Fruit fly (Drosophila melanogaster) whole organism, pupa: ENCODE results near the gene CG33985.

Experiments used
- CG32121 ChIP-seq: fragments of 200-800 bp; sonication (Bioruptor generic); IDR thresholded peaks from 2 replicates; pipeline ENCODE4 v1.3.6; 2022; ENCODE audit warnings: missing biosample characterization, missing genetic modification characterization
- CG34367 ChIP-seq: fragments of 200-800 bp; sonication (Bioruptor generic); optimal IDR thresholded peaks from 2 replicates; lab custom pipeline; 2018; ENCODE audit warnings: missing biosample characterization, mild to moderate bottlenecking, missing genetic modification characterization
- Snoo ChIP-seq: fragments of 200-800 bp; sonication (Bioruptor generic); optimal IDR thresholded peaks from 3 replicates; lab custom pipeline; 2017; ENCODE audit warnings: missing biosample characterization, mild to moderate bottlenecking, missing genetic modification characterization, inconsistent platforms

DNA sequence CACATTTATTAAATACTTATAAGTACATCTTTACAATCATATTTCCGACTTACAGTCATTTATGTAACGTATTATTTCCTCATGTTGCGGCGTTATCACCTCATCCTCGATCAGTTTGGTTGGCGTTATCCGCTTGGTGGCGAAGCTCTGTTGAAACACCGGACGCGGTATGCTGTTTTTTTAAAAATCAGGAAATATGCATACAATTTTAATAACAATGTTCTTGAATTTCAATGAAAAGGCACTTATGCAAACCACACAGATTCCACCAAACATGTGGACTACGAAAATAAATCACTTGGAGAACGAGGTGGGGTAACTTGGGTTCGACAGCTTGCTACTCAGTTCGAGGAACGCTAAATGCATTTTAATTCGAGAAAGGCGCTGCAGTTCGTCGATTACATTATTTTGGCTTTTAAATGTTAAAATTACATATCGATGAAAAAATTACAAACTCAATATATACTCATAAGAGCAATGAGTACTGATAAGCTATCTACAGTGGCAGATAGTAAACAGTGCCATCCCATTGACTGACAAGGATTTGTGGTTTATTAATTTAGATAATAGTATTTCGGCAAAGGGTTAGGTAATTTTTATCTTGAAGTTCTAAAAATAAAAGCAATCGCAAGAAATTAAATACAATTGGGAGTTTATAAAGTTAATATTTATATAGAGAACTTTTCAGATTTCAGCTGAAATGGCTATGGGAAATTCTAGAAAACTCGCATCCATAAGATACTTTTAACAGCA lies 20.3 kb downstream of the CG33985 start:
- TF ChIP-seq CG32121 (GFP tag; lab: Robert Waterston, UW) (no peak), Snoo (tag; lab: Kevin White, UChicago) (no peak), CG34367 (no peak)
